Fruit fly (Drosophila melanogaster) whole organism, embryonic: ENCODE results near the gene msd1.

Experiments
- Bdp1 ChIP-seq: fragments of 200-800 bp; sonication (Bioruptor generic); optimal IDR thresholded peaks from 3 replicates; lab custom pipeline; 2016; ENCODE audit warnings: missing biosample characterization, missing genetic modification characterization
- Bgb ChIP-seq: fragments of 200-800 bp; sonication (Bioruptor generic); IDR thresholded peaks from 2 replicates; pipeline ENCODE4 v1.3.6; 2022; ENCODE audit warnings: missing biosample characterization, missing genetic modification characterization; ENCODE audit not compliant: partially characterized antibody
- CG10267 ChIP-seq: fragments of 200-800 bp; sonication (Bioruptor generic); optimal IDR thresholded peaks from 2 replicates; lab custom pipeline; 2018; ENCODE audit warnings: missing biosample characterization, mild to moderate bottlenecking, missing genetic modification characterization, moderate library complexity
- CG11398 ChIP-seq: fragments of 200-800 bp; sonication (Bioruptor generic); optimal IDR thresholded peaks from 2 replicates; lab custom pipeline; 2016; ENCODE audit warnings: missing biosample characterization, missing genetic modification characterization
- CG13287 ChIP-seq: fragments of 200-800 bp; sonication (Bioruptor generic); IDR thresholded peaks from 2 replicates; pipeline ENCODE4 v1.3.6; 2022; ENCODE audit warnings: missing biosample characterization, missing genetic modification characterization; ENCODE audit not compliant: partially characterized antibody
- CG1602 ChIP-seq: fragments of 200-800 bp; sonication (Bioruptor generic); optimal IDR thresholded peaks from 3 replicates; lab custom pipeline; 2016; ENCODE audit warnings: missing biosample characterization, missing genetic modification characterization
- CG16779 ChIP-seq: fragments of 200-800 bp; sonication (Bioruptor generic); IDR thresholded peaks from 2 replicates; pipeline ENCODE4 v1.3.6; 2022; ENCODE audit warnings: missing biosample characterization, missing genetic modification characterization
- CG17328 ChIP-seq: fragments of 200-800 bp; sonication (Bioruptor generic); IDR thresholded peaks from 2 replicates; pipeline ENCODE4 v1.3.6; 2022; ENCODE audit warnings: missing biosample characterization, missing genetic modification characterization
- CG2129 ChIP-seq: fragments of 200-800 bp; sonication (Bioruptor generic); IDR thresholded peaks from 2 replicates; pipeline ENCODE4 v1.3.6; 2022; ENCODE audit warnings: missing biosample characterization, missing genetic modification characterization; ENCODE audit not compliant: partially characterized antibody
- CG31365 ChIP-seq: fragments of 200-800 bp; sonication (Bioruptor generic); optimal IDR thresholded peaks from 2 replicates; lab custom pipeline; 2018; ENCODE audit warnings: missing biosample characterization, mild to moderate bottlenecking, missing genetic modification characterization
- CG34422 ChIP-seq: fragments of 200-800 bp; sonication (Bioruptor generic); IDR thresholded peaks from 3 replicates; pipeline ENCODE4 v1.3.6; 2022; ENCODE audit warnings: missing biosample characterization, missing genetic modification characterization
- CG42726 ChIP-seq: fragments of 200-800 bp; sonication (Bioruptor generic); IDR thresholded peaks from 2 replicates; pipeline ENCODE4 v1.3.6; 2022; ENCODE audit warnings: missing biosample characterization, missing genetic modification characterization; ENCODE audit not compliant: partially characterized antibody
- CG6791 ChIP-seq: fragments of 200-800 bp; sonication (Bioruptor generic); IDR thresholded peaks from 3 replicates; pipeline ENCODE4 v1.3.6; 2022; ENCODE audit warnings: missing biosample characterization, missing genetic modification characterization; ENCODE audit not compliant: partially characterized antibody
- CG8290 ChIP-seq, 3 experiments: fragments of 200-800 bp; sonication (Bioruptor generic); optimal IDR thresholded peaks; 2 replicates each; lab custom pipeline; 2016 to 2019; ENCODE audit warnings: missing biosample characterization in 3 of 3, missing genetic modification characterization in 3 of 3, mild to moderate bottlenecking in 2 of 3, moderate library complexity in 1 of 3
- CHES-1-like ChIP-seq: fragments of 200-800 bp; sonication (Bioruptor generic); optimal IDR thresholded peaks from 2 replicates; lab custom pipeline; 2016; ENCODE audit warnings: missing biosample characterization, missing genetic modification characterization
- Dll ChIP-seq: fragments of 200-800 bp; sonication (Bioruptor generic); IDR thresholded peaks from 4 replicates; pipeline ENCODE4 v1.3.6; 2022; ENCODE audit warnings: missing biosample characterization, missing genetic modification characterization; ENCODE audit not compliant: partially characterized antibody
- Doc2 ChIP-seq: fragments of 200-800 bp; sonication (Bioruptor generic); IDR thresholded peaks from 2 replicates; pipeline ENCODE4 v1.3.6; 2022; ENCODE audit warnings: missing biosample characterization, missing genetic modification characterization
- H2.0 ChIP-seq: fragments of 200-800 bp; sonication (Bioruptor generic); IDR thresholded peaks from 2 replicates; pipeline ENCODE4 v1.3.6; 2022; ENCODE audit warnings: missing biosample characterization, missing genetic modification characterization
- HLH4C ChIP-seq: fragments of 200-800 bp; sonication (Bioruptor generic); IDR thresholded peaks from 3 replicates; pipeline ENCODE4 v1.3.6; 2022; ENCODE audit warnings: missing biosample characterization, missing genetic modification characterization; ENCODE audit not compliant: partially characterized antibody
- Opbp ChIP-seq: fragments of 200-800 bp; sonication (Bioruptor generic); IDR thresholded peaks from 3 replicates; pipeline ENCODE4 v1.3.6; 2022; ENCODE audit warnings: missing biosample characterization, missing genetic modification characterization; ENCODE audit not compliant: partially characterized antibody
- Pdp1 ChIP-seq, 2 experiments: fragments of 200-800 bp; sonication (Bioruptor generic); optimal IDR thresholded peaks; 3 replicates each; lab custom pipeline; 2016; ENCODE audit warnings: missing biosample characterization in 2 of 2, missing genetic modification characterization in 2 of 2, mild to moderate bottlenecking in 1 of 2, moderate library complexity in 1 of 2
- Scr ChIP-seq: fragments of 200-800 bp; sonication (Bioruptor generic); IDR thresholded peaks from 2 replicates; pipeline ENCODE4 v1.3.6; 2022; ENCODE audit warnings: missing biosample characterization, missing genetic modification characterization; ENCODE audit not compliant: partially characterized antibody
- Sox102F ChIP-seq: fragments of 200-800 bp; sonication (Bioruptor generic); optimal IDR thresholded peaks from 2 replicates; lab custom pipeline; 2018; ENCODE audit warnings: missing biosample characterization, mild to moderate bottlenecking, missing genetic modification characterization, moderate library complexity
- Ssrp ChIP-seq: fragments of 200-800 bp; sonication (Bioruptor generic); optimal IDR thresholded peaks from 2 replicates; lab custom pipeline; 2018; ENCODE audit warnings: missing biosample characterization, mild to moderate bottlenecking, missing genetic modification characterization, moderate library complexity
- abd-A ChIP-seq: fragments of 200-800 bp; sonication (Bioruptor generic); optimal IDR thresholded peaks from 3 replicates; lab custom pipeline; 2019; ENCODE audit warnings: missing biosample characterization, mild to moderate bottlenecking, missing genetic modification characterization, moderate library complexity
- amos ChIP-seq: fragments of 200-800 bp; sonication (Bioruptor generic); IDR thresholded peaks from 2 replicates; pipeline ENCODE4 v1.3.6; 2022; ENCODE audit warnings: missing biosample characterization, missing genetic modification characterization; ENCODE audit not compliant: partially characterized antibody
- ase ChIP-seq: fragments of 200-800 bp; sonication (Bioruptor generic); IDR thresholded peaks from 3 replicates; pipeline ENCODE4 v1.3.6; 2022; ENCODE audit warnings: missing biosample characterization, missing genetic modification characterization
- bbx ChIP-seq: fragments of 200-800 bp; sonication (Bioruptor generic); IDR thresholded peaks from 2 replicates; pipeline ENCODE4 v1.3.6; 2022; ENCODE audit warnings: missing biosample characterization, missing genetic modification characterization; ENCODE audit not compliant: partially characterized antibody
- chm ChIP-seq: fragments of 200-800 bp; sonication (Bioruptor generic); IDR thresholded peaks from 2 replicates; pipeline ENCODE4 v1.3.6; 2022; ENCODE audit warnings: missing biosample characterization, missing genetic modification characterization
- dmrt11E ChIP-seq: fragments of 200-800 bp; sonication (Bioruptor generic); optimal IDR thresholded peaks from 3 replicates; lab custom pipeline; 2018; ENCODE audit warnings: missing biosample characterization, mild to moderate bottlenecking, missing genetic modification characterization, moderate library complexity
- hb ChIP-seq: fragments of 200-800 bp; sonication (Bioruptor generic); IDR thresholded peaks from 3 replicates; pipeline ENCODE4 v1.3.6; 2022; ENCODE audit warnings: missing biosample characterization, missing genetic modification characterization; ENCODE audit not compliant: partially characterized antibody
- her ChIP-seq: fragments of 200-800 bp; sonication (Bioruptor generic); optimal IDR thresholded peaks from 2 replicates; lab custom pipeline; 2016; ENCODE audit warnings: missing biosample characterization, missing genetic modification characterization
- kah ChIP-seq: fragments of 200-800 bp; sonication (Bioruptor generic); optimal IDR thresholded peaks from 2 replicates; lab custom pipeline; 2018; ENCODE audit warnings: missing biosample characterization, mild to moderate bottlenecking, missing genetic modification characterization
- knrl ChIP-seq: fragments of 200-800 bp; sonication (Bioruptor generic); IDR thresholded peaks from 3 replicates; pipeline ENCODE4 v1.3.6; 2022; ENCODE audit warnings: missing biosample characterization, missing genetic modification characterization; ENCODE audit not compliant: partially characterized antibody
- lilli ChIP-seq: fragments of 200-800 bp; sonication (Bioruptor generic); optimal IDR thresholded peaks from 3 replicates; lab custom pipeline; 2016; ENCODE audit warnings: missing biosample characterization, missing genetic modification characterization
- nerfin-2 ChIP-seq: fragments of 200-800 bp; sonication (Bioruptor generic); IDR thresholded peaks from 2 replicates; pipeline ENCODE4 v1.3.6; 2022; ENCODE audit warnings: missing biosample characterization, missing genetic modification characterization; ENCODE audit not compliant: partially characterized antibody
- sc ChIP-seq, 3 experiments: fragments of >200 bp in 2 of 3; fragments of 200-800 bp in 1 of 3; sonication (Bioruptor generic) in 1 of 3; optimal IDR thresholded peaks; 2 replicates in 2 of 3; 3 replicates in 1 of 3; lab custom pipeline; 2017; ENCODE audit warnings: mild to moderate bottlenecking in 1 of 3, missing biosample characterization in 1 of 3, missing genetic modification characterization in 1 of 3, missing genetic modification reagents in 1 of 3
- sens ChIP-seq: fragments of 200-800 bp; sonication (Bioruptor generic); peaks from one replicate; lab custom pipeline; 2016; ENCODE audit warnings: missing biosample characterization, missing genetic modification characterization
- sens-2 ChIP-seq: fragments of 200-800 bp; sonication (Bioruptor generic); IDR thresholded peaks from 2 replicates; pipeline ENCODE4 v1.3.6; 2022; ENCODE audit warnings: missing biosample characterization, missing genetic modification characterization
- sqz ChIP-seq: fragments of 200-800 bp; sonication (Bioruptor generic); optimal IDR thresholded peaks from 3 replicates; lab custom pipeline; 2018; ENCODE audit warnings: missing biosample characterization, mild to moderate bottlenecking, missing genetic modification characterization
- tna ChIP-seq: fragments of 200-800 bp; sonication (Bioruptor generic); IDR thresholded peaks from 2 replicates; pipeline ENCODE4 v1.3.6; 2022; ENCODE audit warnings: missing biosample characterization, missing genetic modification characterization; ENCODE audit not compliant: partially characterized antibody
- zen ChIP-seq: fragments of 200-800 bp; sonication (Bioruptor generic); optimal IDR thresholded peaks from 3 replicates; lab custom pipeline; 2018; ENCODE audit warnings: missing biosample characterization, mild to moderate bottlenecking, missing genetic modification characterization, moderate library complexity

msd1 gene

DNA sequence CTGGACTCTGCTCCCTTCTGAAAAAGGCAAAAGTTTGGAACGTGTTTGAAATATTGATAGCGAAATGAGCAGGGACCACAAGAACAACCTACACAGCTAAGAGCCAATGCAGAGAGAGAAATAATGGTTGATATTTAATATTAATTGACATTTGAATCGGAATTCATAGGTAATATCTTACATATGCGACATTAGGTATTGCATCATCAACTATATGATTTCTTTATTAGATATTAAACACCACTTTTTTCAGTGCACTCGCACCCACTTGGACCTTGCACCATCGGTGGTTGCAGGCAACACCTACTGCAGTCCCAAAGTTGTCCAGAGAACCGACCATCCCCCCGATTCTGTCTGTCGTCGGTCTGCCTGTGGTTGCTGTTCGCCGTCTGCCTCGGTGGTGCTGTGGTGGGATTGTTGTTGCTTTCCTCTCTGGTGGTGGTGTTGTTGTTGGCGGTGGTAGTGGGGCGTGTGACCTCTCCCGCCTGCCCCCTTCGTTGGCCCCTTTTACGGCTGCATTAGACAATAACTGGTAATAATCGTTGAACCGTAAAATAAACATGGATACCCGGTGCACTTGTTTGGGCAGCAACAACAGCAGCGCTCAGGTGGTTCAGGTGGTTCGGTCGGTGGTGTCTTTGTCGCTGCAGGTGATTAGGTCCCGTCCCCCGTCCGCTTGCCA, 47.5 kb downstream of the msd1 start (continued):
- no peak for TF ChIP-seq nerfin-2 (GFP tag; lab: Robert Waterston, UW)
- TF ChIP-seq Ssrp = peak; percentile 67
- TF ChIP-seq sc (optimal IDR thresholded peaks at IDR 0.05; lab: Kevin White, UChicago) = no peak
- TF ChIP-seq sc (GFP tag; optimal IDR thresholded peaks at IDR 0.05; lab: Kevin White, UChicago) = peak; percentile 52
- peak; percentile 64; the same call in 2 of the 3 replicates for TF ChIP-seq CG34422 (GFP tag; lab: Robert Waterston, UW)
- no peak for TF ChIP-seq CG16779 (GFP tag; lab: Robert Waterston, UW)
- no peak for TF ChIP-seq CG31365 (tag; lab: Kevin White, UChicago)
- peak; percentile 21 for TF ChIP-seq kah (GFP tag; lab: Kevin White, UChicago)
- TF ChIP-seq CHES-1-like (GFP tag; lab: Kevin White, UChicago) = no peak
- TF ChIP-seq sqz (GFP tag; lab: Kevin White, UChicago) = peak; percentile 29
- TF ChIP-seq Doc2 (GFP tag; lab: Robert Waterston, UW) = 0 out of 2 replicates have a peak, but pooled peaks have one; percentile 8
- TF ChIP-seq her (GFP tag; lab: Kevin White, UChicago) = no peak
- peak; percentile 65 for TF ChIP-seq Sox102F (GFP tag; lab: Kevin White, UChicago)
- TF ChIP-seq zen (tag; lab: Kevin White, UChicago) = peak; percentile 22

DNA sequence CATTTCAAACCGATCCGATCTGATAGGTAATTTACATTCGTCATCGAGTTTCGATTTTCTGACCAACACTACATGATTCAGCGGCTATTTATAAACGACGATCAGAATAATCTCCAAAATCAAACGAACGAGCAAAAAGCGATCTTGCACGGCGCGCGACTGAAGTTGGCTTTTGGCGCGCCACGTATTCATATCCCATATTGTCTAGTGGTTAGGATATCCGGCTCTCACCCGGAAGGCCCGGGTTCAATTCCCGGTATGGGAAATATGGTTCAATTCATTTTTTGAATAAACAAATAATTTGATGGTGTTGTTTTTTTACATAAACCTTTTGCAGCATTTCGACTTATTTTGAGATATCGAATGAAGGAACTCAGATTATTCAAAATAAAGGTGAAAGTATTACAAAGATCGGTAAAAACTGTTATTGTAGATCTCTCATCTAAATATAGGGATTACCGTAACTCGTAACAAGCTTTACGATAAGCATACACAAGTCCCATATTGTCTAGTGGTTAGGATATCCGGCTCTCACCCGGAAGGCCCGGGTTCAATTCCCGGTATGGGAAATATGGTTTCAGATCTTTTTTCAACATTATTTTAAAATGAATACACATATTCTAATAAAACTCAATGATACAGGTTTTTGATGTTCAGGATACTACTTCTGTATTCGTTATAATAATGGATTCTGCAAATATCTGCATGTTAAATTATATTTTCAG, 48.4 kb downstream of the msd1 start:
- TF ChIP-seq ase = no peak
- peak; percentile 29; the same call in 1 of the 2 replicates for TF ChIP-seq CG42726 (GFP tag; lab: Robert Waterston, UW)
- peak; percentile 44; the same call in 1 of the 2 replicates for TF ChIP-seq Bgb (GFP tag; lab: Robert Waterston, UW)
- TF ChIP-seq nerfin-2 (GFP tag; lab: Robert Waterston, UW) = 0 out of 2 replicates have a peak, but pooled peaks have one; percentile 47
- no peak for TF ChIP-seq CG1602 (GFP tag; lab: Kevin White, UChicago)
- TF ChIP-seq dmrt11E (tag; lab: Kevin White, UChicago) = no peak
- TF ChIP-seq CG8290 (GFP tag; optimal IDR thresholded peaks at IDR 0.05; lab: Kevin White, UChicago) = peak; percentile 69
- TF ChIP-seq CG8290 (tag; optimal IDR thresholded peaks at IDR 0.05; lab: Kevin White, UChicago) = no peak
- peak; percentile 43; the same call in 1 of the 4 replicates for TF ChIP-seq Dll (GFP tag; lab: Robert Waterston, UW)
- TF ChIP-seq chm (GFP tag; lab: Robert Waterston, UW) = peak; percentile 8; the same call in 1 of the 2 replicates
- TF ChIP-seq CG17328 (GFP tag; lab: Robert Waterston, UW) = no peak
- TF ChIP-seq Opbp (GFP tag; lab: Robert Waterston, UW) = peak; percentile 69; the same call in 2 of the 3 replicates
- peak; percentile 30 for TF ChIP-seq CG13287 (GFP tag; lab: Robert Waterston, UW)
- TF ChIP-seq Bdp1 = peak; percentile 96
- peak; percentile 13; the same call in 1 of the 2 replicates for TF ChIP-seq CG2129 (GFP tag; lab: Robert Waterston, UW)
- no peak for TF ChIP-seq sens-2 (GFP tag; lab: Robert Waterston, UW)
- peak; percentile 52 for TF ChIP-seq Scr
- 0 out of 3 replicates have a peak, but pooled peaks have one; percentile 42 for TF ChIP-seq hb (GFP tag; lab: Robert Waterston, UW)
- no peak for TF ChIP-seq CG11398
- peak; percentile 50; the same call in 2 of the 3 replicates for TF ChIP-seq knrl (GFP tag; lab: Robert Waterston, UW)
- peak; percentile 24 for TF ChIP-seq CG10267 (tag; lab: Kevin White, UChicago)
- no peak for TF ChIP-seq abd-A (tag; lab: Kevin White, UChicago)
- no peak for TF ChIP-seq lilli
- TF ChIP-seq HLH4C (GFP tag; lab: Robert Waterston, UW) = peak; percentile 54
- peak; percentile 76 for TF ChIP-seq CG6791 (GFP tag; lab: Robert Waterston, UW)
- TF ChIP-seq amos (GFP tag; lab: Robert Waterston, UW) = peak; percentile 66
- peak; percentile 50; the same call in 1 of the 2 replicates for TF ChIP-seq bbx (GFP tag; lab: Robert Waterston, UW)
- TF ChIP-seq H2.0 (GFP tag; lab: Robert Waterston, UW) = no peak
- TF ChIP-seq Pdp1 (GFP tag; optimal IDR thresholded peaks at IDR 0.05; lab: Kevin White, UChicago) = peak in 1 of 2 experiments; percentile 10
- peak; percentile 57 for TF ChIP-seq tna
- TF ChIP-seq sens (GFP tag; lab: Kevin White, UChicago) = peak; percentile 16
